Fruit fly (Drosophila melanogaster): ENCODE measurements around the gene CG13308.

The CG13308 gene

DNA sequence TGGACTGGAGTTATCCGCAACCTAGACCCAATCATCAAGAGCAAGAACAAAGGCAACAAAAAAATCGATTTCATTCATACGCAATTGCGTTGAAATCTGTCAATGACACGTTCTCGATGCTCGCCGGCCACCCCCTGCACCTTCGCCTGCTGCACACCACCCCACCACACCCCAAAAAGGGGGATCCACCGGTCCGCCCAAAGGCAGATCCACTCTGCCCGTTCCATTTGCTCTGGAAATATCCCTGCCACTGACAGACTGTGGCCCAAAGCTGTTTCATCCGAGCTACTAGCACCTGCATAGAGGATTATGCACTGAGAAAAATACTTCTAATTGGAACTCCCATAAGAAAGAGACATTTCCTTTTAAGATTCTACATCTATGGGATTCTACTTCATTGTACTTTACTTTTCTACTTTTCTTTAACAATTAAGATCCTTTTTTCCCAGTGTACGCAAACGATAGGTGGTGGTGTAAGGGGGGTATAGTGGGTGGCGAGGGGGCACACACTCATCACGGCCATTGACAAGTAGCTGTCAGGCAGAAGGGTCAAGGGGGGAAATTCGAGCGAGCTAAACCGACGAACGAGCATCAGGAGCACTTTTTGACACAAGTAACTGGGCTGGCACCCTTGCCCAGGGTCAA is 15.5 kb downstream of the CG13308 start (continued):
- TF ChIP-seq sob (GFP tag; IDR thresholded peaks at IDR 0.05) (0 out of 2 replicates have a peak, but pooled peaks have one; percentile 48), GATAe (GFP tag; conservative IDR thresholded peaks at IDR 0.05) (no peak), CG10274 (GFP tag; optimal IDR thresholded peaks at IDR 0.05) (no peak), nom (GFP tag; optimal IDR thresholded peaks at IDR 0.05) (peak; percentile 39), tio (GFP tag; optimal IDR thresholded peaks at IDR 0.05) (peak; percentile 24), oc (tag; optimal IDR thresholded peaks at IDR 0.05) (peak; percentile 15), CG6854 (GFP tag; optimal IDR thresholded peaks at IDR 0.05) (no peak), Six4 (GFP tag; optimal IDR thresholded peaks at IDR 0.05) (peak; percentile 54), CG17359 (tag; optimal IDR thresholded peaks at IDR 0.05) (peak; percentile 54), knrl (GFP tag; IDR thresholded peaks at IDR 0.05; ENCODE audit: partially characterized antibody) (0 out of 3 replicates have a peak, but pooled peaks have one; percentile 15), sisA (GFP tag; IDR thresholded peaks at IDR 0.05) (peak; percentile 75), gem (tag; optimal IDR thresholded peaks at IDR 0.05) (peak; percentile 55), rib (GFP tag; IDR thresholded peaks at IDR 0.05) (no peak), D19B (GFP tag; optimal IDR thresholded peaks at IDR 0.05) (no peak), CkIIα-i1 (GFP tag; IDR thresholded peaks at IDR 0.05) (no peak), Max (GFP tag; optimal IDR thresholded peaks at IDR 0.05) (no peak), ara (GFP tag; IDR thresholded peaks at IDR 0.05) (peak; percentile 50), CG4617 (GFP tag; optimal IDR thresholded peaks at IDR 0.05; ENCODE audit: borderline replicate concordance) (no peak), CG9727 (GFP tag; optimal IDR thresholded peaks at IDR 0.05) (peak; percentile 35), CG16815 (GFP tag; optimal IDR thresholded peaks at IDR 0.05) (no peak), Dfd (GFP tag; optimal IDR thresholded peaks at IDR 0.05) (no peak), CG9437 (GFP tag; optimal IDR thresholded peaks at IDR 0.05) (peak; percentile 17), CG9932 (GFP tag; IDR thresholded peaks at IDR 0.05) (0 out of 2 replicates have a peak, but pooled peaks have one; percentile 12), abd-A (tag; optimal IDR thresholded peaks at IDR 0.05) (no peak), Ets65A (GFP tag) (peak; percentile 78), CG11247 (GFP tag; IDR thresholded peaks at IDR 0.05) (peak; percentile 29; the same call in 1 of the 2 replicates), disco-r (GFP tag; optimal IDR thresholded peaks at IDR 0.05) (no peak), hkb (optimal IDR thresholded peaks at IDR 0.05) (no peak), hkb (GFP tag; IDR thresholded peaks at IDR 0.05) (peak; percentile 32; the same call in 1 of the 2 replicates), dmrt11E (tag; optimal IDR thresholded peaks at IDR 0.05) (peak; percentile 69), lab (GFP tag; optimal IDR thresholded peaks at IDR 0.05) (peak; percentile 55), Jarid2 (GFP tag; optimal IDR thresholded peaks at IDR 0.05) (no peak), CG18476 (GFP tag; optimal IDR thresholded peaks at IDR 0.05) (peak; percentile 0), NC2β (GFP tag; optimal IDR thresholded peaks at IDR 0.05) (peak; percentile 13), lilli (GFP tag; optimal IDR thresholded peaks at IDR 0.05) (peak; percentile 29), TFAM (GFP tag; optimal IDR thresholded peaks at IDR 0.05) (no peak), CG1602 (GFP tag; optimal IDR thresholded peaks at IDR 0.05) (peak; percentile 44), Bdp1 (GFP tag; optimal IDR thresholded peaks at IDR 0.05) (no peak), CG9817 (tag; optimal IDR thresholded peaks at IDR 0.05) (no peak), Rfx (GFP tag; IDR thresholded peaks at IDR 0.05) (peak; percentile 14; the same call in 1 of the 2 replicates), CG7839 (tag; optimal IDR thresholded peaks at IDR 0.05) (peak; percentile 31), phol (tag; optimal IDR thresholded peaks at IDR 0.05) (peak; percentile 56), Chrac-16 (GFP tag; optimal IDR thresholded peaks at IDR 0.05) (peak; percentile 7), Xrp1 (GFP tag; IDR thresholded peaks at IDR 0.05) (peak; percentile 72; the same call in 1 of the 2 replicates), insv (GFP tag; optimal IDR thresholded peaks at IDR 0.05) (peak in 1 of 2 experiments; percentile 25), CG13424 (tag; optimal IDR thresholded peaks at IDR 0.05) (peak; percentile 53), ranshi (GFP tag; IDR thresholded peaks at IDR 0.05) (peak; percentile 54), tin (GFP tag; optimal IDR thresholded peaks at IDR 0.05) (peak; percentile 46), CG18262 (tag; optimal IDR thresholded peaks at IDR 0.05) (peak; percentile 65), CG12236 (GFP tag; optimal IDR thresholded peaks at IDR 0.05) (no peak)
